Fruit fly (Drosophila melanogaster): ENCODE data around the gene CG17819.

- TF ChIP-seq CTCF (optimal IDR thresholded peaks at IDR 0.05) (no peak), CG8478 (optimal IDR thresholded peaks at IDR 0.05) (no peak)
These were observed 17.5 kb downstream of the CG17819 start, which contains the start of the genes CG6569 and Cby for dm6 chr3R:21867819-21868218.

All from S2 (cell line).